Worm (Caenorhabditis elegans): Measurements from ENCODE around the gene B0198.3.

ce11 chrX:12037978-12038377, 18.9 kb downstream of the B0198.3 start:
- TF ChIP-seq ama-1 (optimal IDR thresholded peaks at IDR 0.05) (no peak), gmeb-2 (tag; optimal IDR thresholded peaks at IDR 0.05) (no peak), pqm-1 (tag; optimal IDR thresholded peaks at IDR 0.05) (no peak), che-1 (tag; optimal IDR thresholded peaks at IDR 0.05) (no peak), Y22D7AL.16 (tag; optimal IDR thresholded peaks at IDR 0.05) (no peak), pha-4 (tag; optimal IDR thresholded peaks at IDR 0.05) (no peak), pha-2 (tag; optimal IDR thresholded peaks at IDR 0.05) (no peak), pat-9 (tag; optimal IDR thresholded peaks at IDR 0.05) (no peak), dmd-4 (tag; optimal IDR thresholded peaks at IDR 0.05; ENCODE audit: borderline replicate concordance) (no peak), nhr-11 (tag; optimal IDR thresholded peaks at IDR 0.05) (no peak)
